Fruit fly (Drosophila melanogaster): ENCODE data around the gene alphaTub67C.

DNA sequence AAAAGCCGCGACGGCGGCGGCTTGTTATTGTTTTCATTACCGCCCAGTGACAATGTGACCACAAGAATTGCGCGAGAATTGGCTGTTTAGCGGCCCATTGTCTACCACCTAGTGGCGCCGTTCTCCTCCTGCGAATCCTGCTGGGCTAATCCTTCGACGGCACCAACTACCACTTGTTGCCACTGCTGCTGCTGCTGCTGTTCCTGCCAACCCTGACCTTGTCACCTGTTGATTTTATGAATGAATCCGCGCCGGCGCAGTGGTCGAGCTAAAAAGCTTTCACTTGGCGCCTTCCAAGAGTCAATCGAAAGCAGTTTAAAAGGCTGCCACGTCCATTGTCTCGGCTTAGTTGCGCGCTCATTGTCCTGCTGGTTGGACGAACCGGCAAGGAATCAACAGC lies 37.3 kb upstream of the alphaTub67C start, which contains the start of gene CNMaR:
- TF ChIP-seq CG6792 (GFP tag; optimal IDR thresholded peaks at IDR 0.05) (no peak), CG10669 (GFP tag; optimal IDR thresholded peaks at IDR 0.05) (no peak), Gug (GFP tag; IDR thresholded peaks at IDR 0.05) (no peak), CG16779 (tag; optimal IDR thresholded peaks at IDR 0.05) (no peak), CG4318 (GFP tag; optimal IDR thresholded peaks at IDR 0.05) (no peak), Blimp-1 (GFP tag; optimal IDR thresholded peaks at IDR 0.05) (no peak), dac (GFP tag; optimal IDR thresholded peaks at IDR 0.05) (no peak), Ets96B (tag; optimal IDR thresholded peaks at IDR 0.05) (no peak)

All from whole organism, prepupa.